Fruit fly (Drosophila melanogaster) whole organism: Measurements from ENCODE around the gene CG11089.

ENCODE experiments used
- pan ChIP-seq: fragments of >200 bp; optimal IDR thresholded peaks from 2 replicates; lab custom pipeline; 2017
- psq ChIP-seq: fragments of >200 bp; optimal IDR thresholded peaks from 2 replicates; lab custom pipeline; 2017

DNA sequence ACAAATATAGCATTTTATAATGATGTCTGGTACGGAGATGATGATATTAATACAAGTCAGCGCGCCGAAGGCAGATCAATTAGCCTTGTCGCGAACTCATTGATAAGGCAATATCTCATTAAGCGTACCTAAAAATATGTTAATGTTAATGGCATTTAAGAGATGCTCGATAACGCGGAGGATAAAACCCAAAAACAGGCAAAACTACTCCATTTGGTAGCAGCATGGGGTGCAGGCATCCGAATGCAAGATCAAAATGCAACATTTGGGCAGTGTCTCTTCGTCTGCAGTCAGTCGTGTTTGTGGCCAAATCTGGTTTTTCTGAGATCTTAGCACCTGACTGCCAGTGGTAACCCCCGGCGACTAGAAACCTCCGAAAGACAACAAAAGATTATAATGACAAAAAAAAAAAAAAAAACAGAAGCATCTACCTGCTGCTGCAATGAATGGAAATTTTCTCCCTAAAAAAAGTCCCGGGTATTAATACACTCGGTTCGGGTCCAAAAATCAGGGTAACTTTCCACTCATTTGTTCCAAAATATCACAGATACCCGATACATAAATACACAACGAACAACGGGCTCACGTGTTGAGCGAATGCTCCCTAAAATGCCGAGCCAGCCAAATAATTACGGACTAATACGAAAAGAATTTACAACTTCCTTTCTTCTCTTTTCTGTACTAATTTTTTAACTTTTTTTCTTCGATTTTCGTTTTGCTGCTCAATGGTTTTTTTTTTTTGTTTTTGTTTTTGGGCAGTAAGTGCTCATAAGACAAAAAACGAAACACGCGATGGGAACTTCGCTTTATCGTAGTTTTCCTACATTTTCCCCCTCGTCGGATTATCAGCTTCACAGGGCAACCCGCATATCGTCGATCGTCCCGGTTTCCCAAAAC, 30.6 kb upstream of the CG11089 start:
- TF ChIP-seq psq (lab: Kevin White, UChicago): no peak
- TF ChIP-seq pan (lab: Kevin White, UChicago): no peak
